Worm (Caenorhabditis elegans) whole organism, L4/young adult: ENCODE data around the gene rpt-3.

Experiments used
- W03F9.2 ChIP-seq: fragments of 150-350 bp; optimal IDR thresholded peaks from 2 replicates; lab custom pipeline; 2014; ENCODE audit warnings: missing biosample characterization, missing genetic modification characterization
- dao-5 ChIP-seq: sonication (generic microtip); optimal IDR thresholded peaks from 2 replicates; lab custom pipeline; 2016; ENCODE audit warnings: missing genotype, missing genetic modification characterization, moderate library complexity, missing compliant biosample characterization
- him-1 ChIP-seq: sonication (generic microtip); optimal IDR thresholded peaks from 2 replicates; lab custom pipeline; 2016; ENCODE audit warnings: missing genotype, missing genetic modification reagents, missing genetic modification characterization, missing compliant biosample characterization

DNA sequence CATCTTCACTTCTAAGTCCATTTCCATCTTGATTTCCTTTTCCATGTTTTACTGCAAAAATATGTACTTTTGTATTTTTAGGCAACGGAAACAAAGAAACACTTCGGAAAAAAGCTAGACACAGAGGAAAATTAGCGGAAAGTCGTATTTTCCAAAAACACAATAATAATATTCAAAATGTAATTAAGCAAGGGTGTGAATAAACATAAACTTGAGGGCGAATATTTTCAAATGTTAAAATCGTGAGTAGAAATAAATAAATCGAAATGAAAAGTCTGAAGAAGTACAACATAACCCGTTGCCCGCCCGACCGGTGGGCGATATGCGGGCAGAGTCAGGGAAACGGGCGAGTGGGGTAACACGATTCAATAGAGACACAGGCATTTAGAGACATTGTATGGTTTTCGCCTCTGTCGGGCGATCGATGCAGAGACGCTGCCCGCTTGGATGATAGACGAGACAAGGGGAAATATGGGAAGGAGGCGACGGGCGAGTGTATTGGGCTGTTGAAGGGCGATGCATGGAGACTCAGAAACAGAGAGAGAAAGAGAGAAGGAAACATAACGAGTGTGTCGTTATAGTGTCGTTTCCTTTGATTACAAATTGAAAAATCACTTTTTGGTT, 47.5 kb downstream of the rpt-3 start, which contains the start of gene C09E7.4:
- TF ChIP-seq him-1 (tag; lab: Kevin White, UChicago) (no peak), W03F9.2 (tag; lab: Kevin White, UChicago) (no peak), dao-5 (tag; lab: Kevin White, UChicago) (no peak)
